Fruit fly (Drosophila melanogaster): ENCODE measurements around the gene CG42557.

dm6 chr3R:29907601-29908175 lies 25.4 kb upstream of the CG42557 start, which contains the start of gene CG31036:
- TF ChIP-seq CG10979 (tag; optimal IDR thresholded peaks at IDR 0.05), result no peak
- TF ChIP-seq CG1603 (tag; optimal IDR thresholded peaks at IDR 0.05), result no peak
- TF ChIP-seq Awh (GFP tag; IDR thresholded peaks at IDR 0.05), result no peak
- no peak for TF ChIP-seq btn (GFP tag; optimal IDR thresholded peaks at IDR 0.05)
